Fruit fly (Drosophila melanogaster): ENCODE data around the gene PNUTS.
A peak's percentile ranks its signal among the peaks of the same experiment; 100 is the strongest.

The PNUTS gene

DNA sequence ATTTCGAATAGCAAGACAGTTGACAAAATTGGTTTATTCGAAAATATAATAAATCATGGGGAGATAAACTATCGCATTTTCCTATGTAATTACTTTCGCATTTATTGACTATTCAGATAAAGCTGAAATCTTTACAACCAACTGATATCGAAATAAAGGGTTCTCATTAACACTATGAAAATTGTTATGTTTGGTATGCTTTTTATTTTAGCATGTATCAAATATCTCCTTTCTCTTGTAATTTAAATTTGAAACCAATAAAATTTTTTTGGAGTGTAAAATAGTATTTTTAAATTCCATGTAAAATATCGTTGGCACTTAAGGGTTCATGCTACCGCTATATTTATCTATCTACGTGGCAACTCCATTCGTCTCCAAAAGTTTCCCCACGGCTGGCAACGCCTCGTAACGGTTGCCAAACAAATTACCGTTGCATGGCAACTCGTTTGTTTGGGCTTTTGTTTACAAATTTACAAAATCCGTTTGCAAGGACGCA is 15.2 kb upstream of the PNUTS start, which contains the start of gene CG13949 (continued):
- TF ChIP-seq Nf-YB (GFP tag; optimal IDR thresholded peaks at IDR 0.05) (peak; percentile 27), CrebB (tag; optimal IDR thresholded peaks at IDR 0.05) (peak; percentile 50), BEAF-32 (GFP tag; optimal IDR thresholded peaks at IDR 0.05) (peak; percentile 65), fru (optimal IDR thresholded peaks at IDR 0.05) (no peak), CG10321 (GFP tag; IDR thresholded peaks at IDR 0.05) (no peak; the same call in 1 of the 2 replicates), gsb (GFP tag; IDR thresholded peaks at IDR 0.05) (peak; percentile 24; the same call in 1 of the 2 replicates), Hmx (GFP tag; optimal IDR thresholded peaks at IDR 0.05) (peak; percentile 32), Elba2 (GFP tag; optimal IDR thresholded peaks at IDR 0.05) (no peak), CG12299 (tag; optimal IDR thresholded peaks at IDR 0.05) (peak; percentile 56), CG15696 (tag; optimal IDR thresholded peaks at IDR 0.05) (peak; percentile 15), cad (GFP tag; optimal IDR thresholded peaks at IDR 0.05) (no peak), Doc2 (GFP tag; IDR thresholded peaks at IDR 0.05) (no peak), Hr39 (optimal IDR thresholded peaks at IDR 0.05) (no peak), luna (GFP tag; optimal IDR thresholded peaks at IDR 0.05) (no peak), Oaz (GFP tag; IDR thresholded peaks at IDR 0.05) (no peak), pita (GFP tag; optimal IDR thresholded peaks at IDR 0.05) (peak; percentile 47), trh (GFP tag; optimal IDR thresholded peaks at IDR 0.05) (no peak), Spps (tag; optimal IDR thresholded peaks at IDR 0.05) (no peak), Dek (tag; optimal IDR thresholded peaks at IDR 0.05) (peak; percentile 68), ftz-f1 (GFP tag; optimal IDR thresholded peaks at IDR 0.05) (no peak), z (GFP tag; IDR thresholded peaks at IDR 0.05) (peak; percentile 60; the same call in 1 of the 3 replicates), Dll (GFP tag; IDR thresholded peaks at IDR 0.05; ENCODE audit: partially characterized antibody) (0 out of 4 replicates have a peak, but pooled peaks have one; percentile 40), ranshi (GFP tag; IDR thresholded peaks at IDR 0.05) (peak; percentile 78), CG11695 (GFP tag; IDR thresholded peaks at IDR 0.05) (peak; percentile 76; the same call in 2 of the 3 replicates), inv (GFP tag; IDR thresholded peaks at IDR 0.05; ENCODE audit: partially characterized antibody) (peak; percentile 46; the same call in 1 of the 2 replicates), Fer1 (GFP tag; optimal IDR thresholded peaks at IDR 0.05) (peak; percentile 55), insv (GFP tag; optimal IDR thresholded peaks at IDR 0.05) (peak in 1 of 2 experiments; percentile 3), Kr (GFP tag; optimal IDR thresholded peaks at IDR 0.05) (no peak), crp (GFP tag; optimal IDR thresholded peaks at IDR 0.05) (no peak), Six4 (GFP tag; optimal IDR thresholded peaks at IDR 0.05) (peak; percentile 0), nmo (GFP tag; optimal IDR thresholded peaks at IDR 0.05) (peak; percentile 59), CoRest (tag; optimal IDR thresholded peaks at IDR 0.05) (peak; percentile 84), CG12104 (GFP tag; optimal IDR thresholded peaks at IDR 0.05) (peak; percentile 31), CG2129 (GFP tag; IDR thresholded peaks at IDR 0.05; ENCODE audit: partially characterized antibody) (peak; percentile 26; the same call in 1 of the 2 replicates), CG10366 (GFP tag; IDR thresholded peaks at IDR 0.05) (peak; percentile 79), mam (GFP tag; optimal IDR thresholded peaks at IDR 0.05) (peak; percentile 65), Lhr (GFP tag; optimal IDR thresholded peaks at IDR 0.05) (peak; percentile 98), CG13894 (tag; optimal IDR thresholded peaks at IDR 0.05) (peak; percentile 63), CG6272 (GFP tag; IDR thresholded peaks at IDR 0.05) (peak; percentile 72), jigr1 (GFP tag; IDR thresholded peaks at IDR 0.05) (no peak), CG3838 (GFP tag; optimal IDR thresholded peaks at IDR 0.05) (no peak), Pdp1 (GFP tag; optimal IDR thresholded peaks at IDR 0.05) (peak; percentile 1 to 66), HmgD (GFP tag; optimal IDR thresholded peaks at IDR 0.05) (peak; percentile 82), CG15011 (GFP tag; optimal IDR thresholded peaks at IDR 0.05) (no peak), Bgb (GFP tag; IDR thresholded peaks at IDR 0.05; ENCODE audit: partially characterized antibody) (peak; percentile 65; the same call in 1 of the 2 replicates), peb (GFP tag; IDR thresholded peaks at IDR 0.05) (peak; percentile 32; the same call in 1 of the 2 replicates), CG10959 (GFP tag; IDR thresholded peaks at IDR 0.05) (peak; percentile 99), ham (GFP tag; IDR thresholded peaks at IDR 0.05) (no peak), psq (GFP tag; optimal IDR thresholded peaks at IDR 0.05) (no peak), CG12942 (GFP tag; optimal IDR thresholded peaks at IDR 0.05) (peak; percentile 37), Ssrp (tag; optimal IDR thresholded peaks at IDR 0.05) (peak; percentile 20)

Measured in whole organism, embryonic.